Worm (Caenorhabditis elegans) whole organism, L2 larva: ENCODE data around the gene K07H8.5.

Experiments
- R02D3.7 ChIP-seq: fragments of 150-350 bp; optimal IDR thresholded peaks from 2 replicates; lab custom pipeline; 2014; ENCODE audit warnings: missing biosample characterization, missing genetic modification characterization
- ceh-16 ChIP-seq: fragments of 150-350 bp; optimal IDR thresholded peaks from 2 replicates; lab custom pipeline; 2014; ENCODE audit warnings: missing biosample characterization, missing genetic modification characterization
- elt-1 ChIP-seq: fragments of 150-350 bp; optimal IDR thresholded peaks from 2 replicates; lab custom pipeline; 2014; ENCODE audit warnings: missing biosample characterization, missing genetic modification characterization
- lin-11 ChIP-seq: fragments of 150-350 bp; sonication (generic microtip); optimal IDR thresholded peaks from 2 replicates; lab custom pipeline; 2014; ENCODE audit warnings: missing biosample characterization, missing genetic modification characterization, inconsistent platforms, mixed read lengths
- lin-13 ChIP-seq: fragments of 150-350 bp; optimal IDR thresholded peaks from 2 replicates; lab custom pipeline; 2014; ENCODE audit warnings: missing biosample characterization, missing genetic modification reagents, missing genetic modification characterization
- lsy-2 ChIP-seq, 2 experiments: fragments of 150-350 bp in 1 of 2; sonication (generic microtip) in 1 of 2; optimal IDR thresholded peaks; 2 replicates each; lab custom pipeline; 2014 to 2017; ENCODE audit warnings: missing biosample characterization in 2 of 2, missing genetic modification characterization in 2 of 2
- mdl-1 ChIP-seq, 2 experiments: fragments of 150-350 bp in 1 of 2; sonication (generic microtip) in 1 of 2; optimal IDR thresholded peaks; 2 replicates each; lab custom pipeline; 2017; ENCODE audit warnings: missing biosample characterization in 2 of 2, missing genetic modification characterization in 2 of 2
- nhr-12 ChIP-seq: fragments of 150-350 bp; optimal IDR thresholded peaks from 2 replicates; lab custom pipeline; 2014; ENCODE audit warnings: missing biosample characterization, missing genetic modification characterization
- nhr-6 ChIP-seq: fragments of 150-350 bp; optimal IDR thresholded peaks from 2 replicates; lab custom pipeline; 2014; ENCODE audit warnings: missing biosample characterization, missing genetic modification characterization
- sma-9 ChIP-seq, 2 experiments: fragments of 150-350 bp in 1 of 2; sonication (generic microtip) in 1 of 2; optimal IDR thresholded peaks; 2 replicates each; lab custom pipeline; 2014 to 2016; ENCODE audit warnings: missing genetic modification characterization in 2 of 2, mild to moderate bottlenecking in 1 of 2, missing biosample characterization in 1 of 2, missing compliant biosample characterization in 1 of 2, missing genetic modification reagents in 1 of 2, moderate library complexity in 1 of 2
- unc-39 ChIP-seq: fragments of 150-350 bp; optimal IDR thresholded peaks from 2 replicates; lab custom pipeline; 2014; ENCODE audit warnings: missing biosample characterization, missing genetic modification characterization

ce11 chrIV:8303668-8304067 is 35.5 kb downstream of the K07H8.5 start, which contains the start of gene vha-5:
- TF ChIP-seq unc-39 (tag; lab: Kevin White, UChicago) = no peak
- TF ChIP-seq ceh-16 (tag; lab: Kevin White, UChicago) = no peak
- no peak for TF ChIP-seq R02D3.7
- TF ChIP-seq lsy-2 (tag; optimal IDR thresholded peaks at IDR 0.05; lab: Kevin White, UChicago) = no peak
- TF ChIP-seq mdl-1 (tag; optimal IDR thresholded peaks at IDR 0.05; lab: Kevin White, UChicago) = no peak
- no peak for TF ChIP-seq elt-1
- no peak for TF ChIP-seq sma-9 (GFP tag; optimal IDR thresholded peaks at IDR 0.05; lab: Kevin White, UChicago)
- no peak for TF ChIP-seq sma-9 (tag; optimal IDR thresholded peaks at IDR 0.05; lab: Kevin White, UChicago)
- TF ChIP-seq lin-13 (GFP tag; lab: Kevin White, UChicago) = no peak
- no peak for TF ChIP-seq nhr-12
- TF ChIP-seq nhr-6 (tag; lab: Kevin White, UChicago) = no peak
- no peak for TF ChIP-seq lin-11 (tag; lab: Kevin White, UChicago)
